Worm (Caenorhabditis elegans): Measurements from ENCODE around the gene cwp-4.
A peak's percentile ranks its signal among the peaks of the same experiment; 100 is the strongest.

The cwp-4 gene

ce11 chrV:5027640-5028039, 25.8 kb upstream of the cwp-4 start, which contains the start of gene cpt-4:
TSS of gene cpt-4 (minus strand) at chrV:5027723.
- peak; percentile 10 to 24 for TF ChIP-seq mdl-1 (tag; optimal IDR thresholded peaks at IDR 0.05)
- no peak for TF ChIP-seq egl-27 (tag; optimal IDR thresholded peaks at IDR 0.05)
- TF ChIP-seq lin-13 (GFP tag; optimal IDR thresholded peaks at IDR 0.05) = no peak
- TF ChIP-seq F13H6.1 (tag; optimal IDR thresholded peaks at IDR 0.05) = peak; percentile 25
- TF ChIP-seq nhr-21 (tag; optimal IDR thresholded peaks at IDR 0.05) = peak; percentile 10
- TF ChIP-seq sma-9 (GFP tag; optimal IDR thresholded peaks at IDR 0.05) = peak; percentile 80
- TF ChIP-seq sma-9 (tag; optimal IDR thresholded peaks at IDR 0.05) = no peak
- peak; percentile 47 for TF ChIP-seq crh-2 (tag; optimal IDR thresholded peaks at IDR 0.05)
- peak; percentile 92 for TF ChIP-seq fos-1 (tag; optimal IDR thresholded peaks at IDR 0.05)
- TF ChIP-seq Y55F3AM.14 (GFP tag; optimal IDR thresholded peaks at IDR 0.05) = peak; percentile 58

- TF ChIP-seq sma-9 (GFP tag; optimal IDR thresholded peaks at IDR 0.05) = peak; percentile 29
- TF ChIP-seq sma-9 (tag; optimal IDR thresholded peaks at IDR 0.05) = no peak
- TF ChIP-seq lin-11 (tag; optimal IDR thresholded peaks at IDR 0.05) = no peak
- TF ChIP-seq ZK546.5 (tag; optimal IDR thresholded peaks at IDR 0.05) = no peak
- TF ChIP-seq sem-4 (tag; optimal IDR thresholded peaks at IDR 0.05) = no peak
- no peak for TF ChIP-seq nhr-25 (tag; optimal IDR thresholded peaks at IDR 0.05)
- TF ChIP-seq peb-1 (tag; optimal IDR thresholded peaks at IDR 0.05) = no peak
- no peak for TF ChIP-seq ceh-82 (tag; optimal IDR thresholded peaks at IDR 0.05)
- no peak for TF ChIP-seq unc-55 (GFP tag; optimal IDR thresholded peaks at IDR 0.05)
- TF ChIP-seq zag-1 (tag; optimal IDR thresholded peaks at IDR 0.05) = no peak
- TF ChIP-seq mdl-1 (tag; optimal IDR thresholded peaks at IDR 0.05) = no peak
- no peak for TF ChIP-seq egl-27 (tag; optimal IDR thresholded peaks at IDR 0.05)
- TF ChIP-seq alr-1 (tag; optimal IDR thresholded peaks at IDR 0.05) = no peak
- TF ChIP-seq F13H6.1 (tag; optimal IDR thresholded peaks at IDR 0.05) = peak; percentile 13
- no peak for TF ChIP-seq skn-1 (tag; optimal IDR thresholded peaks at IDR 0.05)
- no peak for TF ChIP-seq nhr-6 (tag; optimal IDR thresholded peaks at IDR 0.05)
- TF ChIP-seq fos-1 (tag; optimal IDR thresholded peaks at IDR 0.05) = peak; percentile 97
- no peak for TF ChIP-seq nhr-12 (tag; optimal IDR thresholded peaks at IDR 0.05)
- TF ChIP-seq mbf-1 (tag; optimal IDR thresholded peaks at IDR 0.05) = no peak
- no peak for TF ChIP-seq sma-3 (GFP tag; optimal IDR thresholded peaks at IDR 0.05)
- no peak for TF ChIP-seq unc-62 (GFP tag; optimal IDR thresholded peaks at IDR 0.05)
- peak; percentile 44 for TF ChIP-seq crh-2 (tag; optimal IDR thresholded peaks at IDR 0.05)
- TF ChIP-seq lsy-2 (tag; optimal IDR thresholded peaks at IDR 0.05) = no peak
- TF ChIP-seq aly-2 (tag; optimal IDR thresholded peaks at IDR 0.05) = no peak
- no peak for TF ChIP-seq unc-39 (tag; optimal IDR thresholded peaks at IDR 0.05)
- TF ChIP-seq dmd-4 (tag; optimal IDR thresholded peaks at IDR 0.05) = no peak
Observed at ce11 chrV:5030212-5030611, 23.2 kb upstream of the cwp-4 start.

ce11 chrV:5030715-5031114, 22.7 kb upstream of the cwp-4 start, which contains the start of gene swt-7:
TSS of gene swt-7 (minus strand) at chrV:5030815.
- TF ChIP-seq ceh-16 (tag; optimal IDR thresholded peaks at IDR 0.05) (no peak), nhr-10 (tag; optimal IDR thresholded peaks at IDR 0.05) (no peak), nhr-129 (tag; optimal IDR thresholded peaks at IDR 0.05) (no peak), R02D3.7 (tag; optimal IDR thresholded peaks at IDR 0.05) (no peak), crh-2 (tag; optimal IDR thresholded peaks at IDR 0.05) (no peak), sma-3 (GFP tag; optimal IDR thresholded peaks at IDR 0.05) (no peak), nhr-77 (tag; optimal IDR thresholded peaks at IDR 0.05) (no peak), nhr-237 (tag; optimal IDR thresholded peaks at IDR 0.05) (no peak), unc-62 (GFP tag; optimal IDR thresholded peaks at IDR 0.05) (no peak), ZK546.5 (tag; optimal IDR thresholded peaks at IDR 0.05) (no peak), nhr-6 (tag; optimal IDR thresholded peaks at IDR 0.05) (no peak), nhr-25 (tag; optimal IDR thresholded peaks at IDR 0.05) (no peak)

ce11 chrV:5031764-5032163, 21.7 kb upstream of the cwp-4 start:
- TF ChIP-seq nhr-129 (tag; optimal IDR thresholded peaks at IDR 0.05) (no peak), ZK546.5 (tag; optimal IDR thresholded peaks at IDR 0.05) (no peak), nhr-21 (tag; optimal IDR thresholded peaks at IDR 0.05) (no peak), lin-39 (tag; optimal IDR thresholded peaks at IDR 0.05) (no peak), nhr-12 (tag; optimal IDR thresholded peaks at IDR 0.05) (no peak), unc-62 (GFP tag; optimal IDR thresholded peaks at IDR 0.05) (no peak), ceh-82 (tag; optimal IDR thresholded peaks at IDR 0.05) (no peak), zag-1 (tag; optimal IDR thresholded peaks at IDR 0.05) (no peak), nhr-77 (tag; optimal IDR thresholded peaks at IDR 0.05) (no peak), mdl-1 (tag; optimal IDR thresholded peaks at IDR 0.05) (no peak), ztf-4 (tag; optimal IDR thresholded peaks at IDR 0.05) (no peak), nhr-10 (tag; optimal IDR thresholded peaks at IDR 0.05) (no peak)
